Worm (Caenorhabditis elegans): ENCODE data around the gene F53C3.7.

F53C3.7 gene

ce11 chrII:3929446-3929845, 34.6 kb downstream of the F53C3.7 start:
- TF ChIP-seq nhr-25 (tag; optimal IDR thresholded peaks at IDR 0.05) (peak; percentile 0), F13H6.1 (tag; optimal IDR thresholded peaks at IDR 0.05) (peak; percentile 72), C34F6.9 (tag; optimal IDR thresholded peaks at IDR 0.05) (peak; percentile 35), nhr-237 (tag; optimal IDR thresholded peaks at IDR 0.05) (no peak), unc-62 (GFP tag; optimal IDR thresholded peaks at IDR 0.05) (no peak), nhr-21 (tag; optimal IDR thresholded peaks at IDR 0.05) (no peak), unc-55 (GFP tag; optimal IDR thresholded peaks at IDR 0.05) (peak; percentile 43), egl-27 (tag; optimal IDR thresholded peaks at IDR 0.05) (no peak), lsy-2 (tag; optimal IDR thresholded peaks at IDR 0.05) (peak in 1 of 2 experiments; percentile 17), blmp-1 (tag; optimal IDR thresholded peaks at IDR 0.05; ENCODE audit: insufficient read depth) (peak; percentile 66), sma-3 (GFP tag; optimal IDR thresholded peaks at IDR 0.05) (peak; percentile 17), sma-9 (GFP tag; optimal IDR thresholded peaks at IDR 0.05) (peak; percentile 56), sma-9 (tag; optimal IDR thresholded peaks at IDR 0.05) (no peak), nhr-129 (tag; optimal IDR thresholded peaks at IDR 0.05) (peak; percentile 73), mab-5 (tag; optimal IDR thresholded peaks at IDR 0.05) (no peak), crh-2 (tag; optimal IDR thresholded peaks at IDR 0.05) (peak; percentile 27), ceh-82 (tag; optimal IDR thresholded peaks at IDR 0.05) (no peak), fos-1 (tag; optimal IDR thresholded peaks at IDR 0.05) (peak; percentile 67)

ce11 chrII:3930478-3931182, 35.8 kb downstream of the F53C3.7 start:
- TF ChIP-seq mdl-1 (tag; optimal IDR thresholded peaks at IDR 0.05) (no peak), skn-1 (tag; optimal IDR thresholded peaks at IDR 0.05) (no peak), peb-1 (tag; optimal IDR thresholded peaks at IDR 0.05) (no peak), ztf-4 (tag; optimal IDR thresholded peaks at IDR 0.05) (no peak), ztf-11 (tag; optimal IDR thresholded peaks at IDR 0.05) (no peak), nhr-129 (tag; optimal IDR thresholded peaks at IDR 0.05) (peak; percentile 52), egl-27 (tag; optimal IDR thresholded peaks at IDR 0.05) (peak; percentile 21), R02D3.7 (tag; optimal IDR thresholded peaks at IDR 0.05) (no peak), C34F6.9 (tag; optimal IDR thresholded peaks at IDR 0.05) (peak; percentile 46), blmp-1 (tag; optimal IDR thresholded peaks at IDR 0.05; ENCODE audit: insufficient read depth) (peak; percentile 2), ama-1 (optimal IDR thresholded peaks at IDR 0.05) (no peak), crh-2 (tag; optimal IDR thresholded peaks at IDR 0.05) (peak; percentile 28), ceh-82 (tag; optimal IDR thresholded peaks at IDR 0.05) (no peak), elt-1 (tag; optimal IDR thresholded peaks at IDR 0.05) (no peak), nhr-77 (tag; optimal IDR thresholded peaks at IDR 0.05) (no peak), mbf-1 (tag; optimal IDR thresholded peaks at IDR 0.05) (no peak), sma-3 (GFP tag; optimal IDR thresholded peaks at IDR 0.05) (peak; percentile 59), snpc-4 (tag; optimal IDR thresholded peaks at IDR 0.05) (no peak), elt-3 (tag; optimal IDR thresholded peaks at IDR 0.05) (no peak), alr-1 (tag; optimal IDR thresholded peaks at IDR 0.05) (no peak), zag-1 (tag; optimal IDR thresholded peaks at IDR 0.05) (no peak), mab-5 (tag; optimal IDR thresholded peaks at IDR 0.05) (no peak), nhr-11 (tag; optimal IDR thresholded peaks at IDR 0.05) (no peak), nhr-23 (tag; optimal IDR thresholded peaks at IDR 0.05) (no peak), ztf-1 (GFP tag; conservative IDR thresholded peaks at IDR 0.05) (no peak), ceh-16 (tag; optimal IDR thresholded peaks at IDR 0.05) (no peak), nhr-21 (tag; optimal IDR thresholded peaks at IDR 0.05) (no peak), lin-11 (tag; optimal IDR thresholded peaks at IDR 0.05) (peak; percentile 52), nhr-10 (tag; optimal IDR thresholded peaks at IDR 0.05) (no peak), fos-1 (tag; optimal IDR thresholded peaks at IDR 0.05) (peak; percentile 75), dmd-4 (tag; optimal IDR thresholded peaks at IDR 0.05) (no peak), aly-2 (tag; optimal IDR thresholded peaks at IDR 0.05) (no peak), unc-55 (GFP tag; optimal IDR thresholded peaks at IDR 0.05) (peak; percentile 64), sem-4 (tag; optimal IDR thresholded peaks at IDR 0.05) (peak; percentile 19), sma-9 (GFP tag; optimal IDR thresholded peaks at IDR 0.05) (peak; percentile 38), sma-9 (tag; optimal IDR thresholded peaks at IDR 0.05) (no peak), F13H6.1 (tag; optimal IDR thresholded peaks at IDR 0.05) (peak; percentile 72), lin-13 (GFP tag; optimal IDR thresholded peaks at IDR 0.05) (peak; percentile 30), ZK546.5 (tag; optimal IDR thresholded peaks at IDR 0.05) (no peak), nhr-25 (tag; optimal IDR thresholded peaks at IDR 0.05) (peak; percentile 50), nhr-237 (tag; optimal IDR thresholded peaks at IDR 0.05) (no peak), unc-62 (GFP tag; optimal IDR thresholded peaks at IDR 0.05) (no peak), unc-39 (tag; optimal IDR thresholded peaks at IDR 0.05) (no peak), lin-39 (tag; optimal IDR thresholded peaks at IDR 0.05) (no peak), Y55F3AM.14 (GFP tag; optimal IDR thresholded peaks at IDR 0.05) (no peak), gmeb-1 (tag; optimal IDR thresholded peaks at IDR 0.05) (peak; percentile 49), nhr-12 (tag; optimal IDR thresholded peaks at IDR 0.05) (no peak), nhr-6 (tag; optimal IDR thresholded peaks at IDR 0.05) (no peak), lsy-2 (tag; optimal IDR thresholded peaks at IDR 0.05) (peak in 1 of 2 experiments; percentile 60)

All from whole organism, L2 larva.